Fruit fly (Drosophila melanogaster) whole organism, prepupa: Measurements from ENCODE around the gene CG9400.

Source experiments
- Blimp-1 ChIP-seq: fragments of 200-800 bp; sonication (Bioruptor generic); optimal IDR thresholded peaks from 3 replicates; lab custom pipeline; 2017; ENCODE audit warnings: missing biosample characterization, missing genetic modification characterization, mild to moderate bottlenecking, moderate library complexity, missing genetic modification reagents
- CG10631 ChIP-seq: fragments of 200-800 bp; sonication (Bioruptor generic); optimal IDR thresholded peaks from 2 replicates; lab custom pipeline; 2016; ENCODE audit warnings: missing biosample characterization, missing genetic modification characterization
- CG10669 ChIP-seq: fragments of 200-800 bp; sonication (Bioruptor generic); optimal IDR thresholded peaks from 3 replicates; lab custom pipeline; 2018; ENCODE audit warnings: missing biosample characterization, mild to moderate bottlenecking, missing genetic modification characterization, moderate library complexity
- CG11294 ChIP-seq: fragments of 200-800 bp; sonication (Bioruptor generic); IDR thresholded peaks from 2 replicates; pipeline ENCODE4 v1.3.6; 2022; ENCODE audit warnings: missing biosample characterization, missing genetic modification characterization
- CG11762 ChIP-seq: fragments of 200-800 bp; sonication (Bioruptor generic); optimal IDR thresholded peaks from 3 replicates; lab custom pipeline; 2016; ENCODE audit warnings: missing biosample characterization, missing genetic modification characterization; ENCODE audit not compliant: insufficient read depth
- CG15336 ChIP-seq: fragments of 200-800 bp; sonication (Bioruptor generic); IDR thresholded peaks from 2 replicates; pipeline ENCODE4 v1.3.6; 2022; ENCODE audit warnings: missing biosample characterization, missing genetic modification characterization
- CG1621 ChIP-seq: fragments of 200-800 bp; sonication (Bioruptor generic); optimal IDR thresholded peaks from 3 replicates; lab custom pipeline; 2018; ENCODE audit warnings: missing biosample characterization, mild to moderate bottlenecking, missing genetic modification characterization
- CG3032 ChIP-seq: fragments of 200-800 bp; optimal IDR thresholded peaks from 2 replicates; lab custom pipeline; 2019; ENCODE audit warnings: missing biosample characterization, mild to moderate bottlenecking, missing genetic modification characterization, moderate library complexity
- CG31627 ChIP-seq: fragments of 200-800 bp; sonication (Bioruptor generic); optimal IDR thresholded peaks from 3 replicates; lab custom pipeline; 2016; ENCODE audit warnings: missing biosample characterization, missing genetic modification characterization
- CG32006 ChIP-seq: fragments of 200-800 bp; sonication (Bioruptor generic); optimal IDR thresholded peaks from 3 replicates; lab custom pipeline; 2017; ENCODE audit warnings: missing biosample characterization, mild to moderate bottlenecking, missing genetic modification characterization
- CG34406 ChIP-seq: fragments of 200-800 bp; sonication (Bioruptor generic); optimal IDR thresholded peaks from 3 replicates; lab custom pipeline; 2016; ENCODE audit warnings: missing biosample characterization, missing genetic modification characterization
- CG6163 ChIP-seq: fragments of 200-800 bp; sonication (Bioruptor generic); IDR thresholded peaks from 3 replicates; pipeline ENCODE4 v1.3.6; 2022; ENCODE audit warnings: missing biosample characterization, missing genetic modification characterization
- CG6276 ChIP-seq: fragments of 200-800 bp; sonication (Bioruptor generic); optimal IDR thresholded peaks from 2 replicates; lab custom pipeline; 2017; ENCODE audit warnings: missing biosample characterization, mild to moderate bottlenecking, missing genetic modification characterization
- CG6792 ChIP-seq: fragments of 200-800 bp; sonication (Bioruptor generic); optimal IDR thresholded peaks from 3 replicates; lab custom pipeline; 2016; ENCODE audit warnings: missing biosample characterization, missing genetic modification characterization
- CG6808 ChIP-seq: fragments of 200-800 bp; sonication (Bioruptor generic); optimal IDR thresholded peaks from 3 replicates; lab custom pipeline; 2017; ENCODE audit warnings: missing biosample characterization, missing genetic modification characterization, mild to moderate bottlenecking, moderate library complexity, missing genetic modification reagents
- CG7368 ChIP-seq: fragments of 200-800 bp; sonication (Bioruptor generic); optimal IDR thresholded peaks from 3 replicates; lab custom pipeline; 2016; ENCODE audit warnings: missing biosample characterization, missing genetic modification characterization
- CG8119 ChIP-seq: fragments of 200-800 bp; sonication (Bioruptor generic); IDR thresholded peaks from 3 replicates; pipeline ENCODE4 v1.3.6; 2022; ENCODE audit warnings: missing biosample characterization, missing genetic modification characterization
- CG8319 ChIP-seq: fragments of 200-800 bp; sonication (Bioruptor generic); optimal IDR thresholded peaks from 3 replicates; lab custom pipeline; 2016; ENCODE audit warnings: missing biosample characterization, missing genetic modification characterization
- CG8632 ChIP-seq: fragments of 200-800 bp; sonication (Bioruptor generic); optimal IDR thresholded peaks from 3 replicates; lab custom pipeline; 2016; ENCODE audit warnings: missing biosample characterization, missing genetic modification characterization
- CG9139 ChIP-seq: fragments of 200-800 bp; sonication (Bioruptor generic); optimal IDR thresholded peaks from 3 replicates; lab custom pipeline; 2017; ENCODE audit warnings: missing biosample characterization, mild to moderate bottlenecking, missing genetic modification characterization
- Eip75B ChIP-seq: fragments of 200-800 bp; sonication (Bioruptor generic); optimal IDR thresholded peaks from 3 replicates; lab custom pipeline; 2016; ENCODE audit warnings: missing biosample characterization, missing genetic modification characterization
- Eip93F ChIP-seq: fragments of 200-800 bp; sonication (Bioruptor generic); optimal IDR thresholded peaks from 2 replicates; lab custom pipeline; 2016; ENCODE audit warnings: missing biosample characterization, mild to moderate bottlenecking, missing genetic modification characterization
- Ets21C ChIP-seq: fragments of 200-800 bp; sonication (Bioruptor generic); optimal IDR thresholded peaks from 3 replicates; lab custom pipeline; 2016; ENCODE audit warnings: missing biosample characterization, missing genetic modification characterization
- Ets96B ChIP-seq: fragments of 200-800 bp; optimal IDR thresholded peaks from 2 replicates; lab custom pipeline; 2019; ENCODE audit warnings: missing biosample characterization, mild to moderate bottlenecking, missing genetic modification characterization, moderate library complexity
- Gug ChIP-seq: fragments of 200-800 bp; sonication (Bioruptor generic); IDR thresholded peaks from 2 replicates; pipeline ENCODE4 v1.3.6; 2022; ENCODE audit warnings: missing biosample characterization, missing genetic modification characterization
- Hr38 ChIP-seq: sonication (Bioruptor generic); optimal IDR thresholded peaks from 2 replicates; lab custom pipeline; 2016; ENCODE audit warnings: missing biosample characterization, missing genetic modification characterization
- Hr4 ChIP-seq: fragments of 200-800 bp; sonication (Bioruptor generic); optimal IDR thresholded peaks from 3 replicates; lab custom pipeline; 2016; ENCODE audit warnings: missing biosample characterization, missing genetic modification characterization
- Met ChIP-seq: fragments of 200-800 bp; sonication (Bioruptor generic); optimal IDR thresholded peaks from 3 replicates; lab custom pipeline; 2016; ENCODE audit warnings: missing biosample characterization, missing genetic modification characterization
- OdsH ChIP-seq: fragments of 200-800 bp; sonication (Bioruptor generic); optimal IDR thresholded peaks from 3 replicates; lab custom pipeline; 2016; ENCODE audit warnings: missing biosample characterization, missing genetic modification characterization
- Smox ChIP-seq: fragments of 200-800 bp; sonication (Bioruptor generic); optimal IDR thresholded peaks from 3 replicates; lab custom pipeline; 2016; ENCODE audit warnings: missing biosample characterization, missing genetic modification characterization
- Sox102F ChIP-seq: fragments of 200-800 bp; sonication (Bioruptor generic); optimal IDR thresholded peaks from 2 replicates; lab custom pipeline; 2016; ENCODE audit warnings: missing biosample characterization, mild to moderate bottlenecking, missing genetic modification characterization
- Sox14 ChIP-seq: fragments of 200-800 bp; sonication (Bioruptor generic); optimal IDR thresholded peaks from 3 replicates; lab custom pipeline; 2016; ENCODE audit warnings: missing biosample characterization, missing genetic modification characterization
- Sox15 ChIP-seq: fragments of 200-800 bp; sonication (Bioruptor generic); optimal IDR thresholded peaks from 3 replicates; lab custom pipeline; 2016; ENCODE audit warnings: missing biosample characterization, missing genetic modification characterization
- achi ChIP-seq: fragments of 200-800 bp; sonication (Bioruptor generic); optimal IDR thresholded peaks from 3 replicates; lab custom pipeline; 2016; ENCODE audit warnings: missing biosample characterization, missing genetic modification characterization
- acj6 ChIP-seq: fragments of 200-800 bp; sonication (Bioruptor generic); optimal IDR thresholded peaks from 3 replicates; lab custom pipeline; 2016; ENCODE audit warnings: missing biosample characterization, missing genetic modification characterization
- cyc ChIP-seq: fragments of 200-800 bp; sonication (Bioruptor generic); optimal IDR thresholded peaks from 3 replicates; lab custom pipeline; 2016; ENCODE audit warnings: missing biosample characterization, missing genetic modification characterization
- dac ChIP-seq: fragments of 200-800 bp; sonication (Bioruptor generic); optimal IDR thresholded peaks from 2 replicates; lab custom pipeline; 2017; ENCODE audit warnings: missing biosample characterization, mild to moderate bottlenecking, missing genetic modification characterization
- dsx ChIP-seq: fragments of 200-800 bp; optimal IDR thresholded peaks from 3 replicates; lab custom pipeline; 2019; ENCODE audit warnings: missing biosample characterization, mild to moderate bottlenecking, missing genetic modification characterization, moderate library complexity; ENCODE audit not compliant: poor library complexity, severe bottlenecking
- esn ChIP-seq: fragments of 200-800 bp; sonication (Bioruptor generic); optimal IDR thresholded peaks from 2 replicates; lab custom pipeline; 2016; ENCODE audit warnings: missing biosample characterization, mild to moderate bottlenecking, missing genetic modification characterization, moderate library complexity
- fd59A ChIP-seq: fragments of 200-800 bp; sonication (Bioruptor generic); optimal IDR thresholded peaks from 2 replicates; lab custom pipeline; 2017; ENCODE audit warnings: missing biosample characterization, mild to moderate bottlenecking, missing genetic modification characterization, missing genetic modification reagents
- fd85E ChIP-seq: fragments of 200-800 bp; sonication (Bioruptor generic); optimal IDR thresholded peaks from 3 replicates; lab custom pipeline; 2016; ENCODE audit warnings: missing biosample characterization, missing genetic modification characterization
- fkh ChIP-seq: fragments of 200-800 bp; sonication (Bioruptor generic); optimal IDR thresholded peaks from 3 replicates; lab custom pipeline; 2017; ENCODE audit warnings: missing biosample characterization, mild to moderate bottlenecking, missing genetic modification characterization, moderate library complexity
- lz ChIP-seq: fragments of 200-800 bp; sonication (Bioruptor generic); optimal IDR thresholded peaks from 3 replicates; lab custom pipeline; 2016; ENCODE audit warnings: missing biosample characterization, missing genetic modification characterization
- net ChIP-seq: fragments of 200-800 bp; sonication (Bioruptor generic); optimal IDR thresholded peaks from 3 replicates; lab custom pipeline; 2016; ENCODE audit warnings: missing biosample characterization, missing genetic modification characterization
- pdm3 ChIP-seq: fragments of 200-800 bp; sonication (Bioruptor generic); optimal IDR thresholded peaks from 3 replicates; lab custom pipeline; 2016; ENCODE audit warnings: missing biosample characterization, missing genetic modification characterization
- salr ChIP-seq, 2 experiments: fragments of 200-800 bp; sonication (Bioruptor generic); optimal IDR thresholded peaks; 3 replicates each; lab custom pipeline; 2016 to 2018; ENCODE audit warnings: missing biosample characterization in 2 of 2, missing genetic modification characterization in 2 of 2, mild to moderate bottlenecking in 1 of 2
- spab ChIP-seq: fragments of 200-800 bp; sonication (Bioruptor generic); optimal IDR thresholded peaks from 2 replicates; lab custom pipeline; 2017; ENCODE audit warnings: missing biosample characterization, mild to moderate bottlenecking, missing genetic modification characterization, missing genetic modification reagents
- ss ChIP-seq, 2 experiments: fragments of 200-800 bp; sonication (Bioruptor generic); optimal IDR thresholded peaks; 2 replicates in 1 of 2; 3 replicates in 1 of 2; lab custom pipeline; 2017 to 2018; ENCODE audit warnings: mild to moderate bottlenecking in 2 of 2, missing biosample characterization in 2 of 2, missing genetic modification characterization in 2 of 2, moderate library complexity in 1 of 2
- svp ChIP-seq: fragments of 200-800 bp; sonication (Bioruptor generic); peaks from one replicate; lab custom pipeline; 2016; ENCODE audit warnings: missing biosample characterization, missing genetic modification characterization
- topi ChIP-seq: fragments of 200-800 bp; sonication (Bioruptor generic); optimal IDR thresholded peaks from 3 replicates; lab custom pipeline; 2016; ENCODE audit warnings: missing biosample characterization, missing genetic modification characterization
- vri ChIP-seq: fragments of 200-800 bp; sonication (Bioruptor generic); optimal IDR thresholded peaks from 3 replicates; lab custom pipeline; 2016; ENCODE audit warnings: missing biosample characterization, mild to moderate bottlenecking, missing genetic modification characterization

The CG9400 gene

DNA sequence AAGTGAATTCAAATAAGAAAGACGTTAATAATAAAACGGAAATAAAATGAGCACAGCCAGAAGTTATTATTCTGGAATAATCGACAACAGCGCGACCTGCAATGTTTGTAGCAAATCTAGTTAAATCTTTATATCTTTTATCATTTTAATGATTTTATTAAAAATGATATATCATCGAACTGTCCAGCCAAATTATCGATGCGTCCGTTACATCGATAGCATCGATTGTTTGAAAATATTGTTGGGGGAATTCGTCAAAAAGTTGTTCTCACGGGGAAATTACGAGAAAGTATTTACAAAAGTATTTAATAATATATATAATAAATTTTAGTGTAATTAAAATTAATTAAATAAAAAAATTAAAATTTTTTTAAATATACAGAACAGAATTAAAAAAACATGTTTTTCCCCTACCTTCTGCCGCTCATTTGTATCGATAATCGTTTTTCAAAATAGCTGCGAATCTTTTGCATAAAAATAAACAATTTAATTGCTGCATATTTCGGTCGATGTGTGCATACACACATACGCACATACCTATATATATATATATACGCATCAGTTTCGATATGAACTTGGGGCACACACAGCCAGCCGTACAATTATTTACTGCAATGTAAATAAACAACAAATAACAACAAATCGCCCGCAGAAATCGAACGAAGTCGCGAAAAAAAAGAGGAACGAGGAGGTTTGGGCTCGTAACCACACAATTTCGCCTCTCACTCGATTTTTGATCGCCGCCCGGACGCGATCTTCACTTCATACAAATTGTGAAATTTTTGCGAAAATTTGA lies 46.1 kb downstream of the CG9400 start, which contains the start of gene CG32599:
Gene CG32599 (plus strand): TSS at position 746 of the 796 bp plus-strand sequence.
- TF ChIP-seq Eip75B (GFP tag; lab: Kevin White, UChicago) (no peak), acj6 (GFP tag; lab: Kevin White, UChicago) (peak; percentile 11), Blimp-1 (GFP tag; lab: Kevin White, UChicago) (no peak), fkh (GFP tag; lab: Kevin White, UChicago) (no peak), lz (GFP tag; lab: Kevin White, UChicago) (no peak), CG7368 (GFP tag; lab: Kevin White, UChicago) (no peak), CG11294 (GFP tag; lab: Robert Waterston, UW) (no peak), ss (GFP tag; optimal IDR thresholded peaks at IDR 0.05; lab: Kevin White, UChicago) (no peak), CG11762 (no peak), svp (no peak), salr (GFP tag; optimal IDR thresholded peaks at IDR 0.05; lab: Kevin White, UChicago) (no peak), CG8319 (no peak), pdm3 (GFP tag; lab: Kevin White, UChicago) (no peak), esn (GFP tag; lab: Kevin White, UChicago) (no peak), dsx (GFP tag; lab: Kevin White, UChicago) (no peak), CG31627 (GFP tag; lab: Kevin White, UChicago) (no peak), Eip93F (GFP tag; lab: Kevin White, UChicago) (peak; percentile 4), spab (GFP tag; lab: Kevin White, UChicago) (no peak), CG8632 (GFP tag; lab: Kevin White, UChicago) (peak; percentile 19), Sox102F (no peak), OdsH (GFP tag; lab: Kevin White, UChicago) (peak; percentile 3), fd59A (no peak), CG34406 (no peak), Hr38 (no peak), Smox (GFP tag; lab: Kevin White, UChicago) (peak; percentile 1), Hr4 (GFP tag; lab: Kevin White, UChicago) (no peak), CG1621 (no peak), CG10669 (GFP tag; lab: Kevin White, UChicago) (no peak), Ets21C (no peak), CG9139 (GFP tag; lab: Kevin White, UChicago) (no peak), CG6163 (peak; percentile 41; the same call in 1 of the 3 replicates), Sox14 (GFP tag; lab: Kevin White, UChicago) (no peak), vri (GFP tag; lab: Kevin White, UChicago) (no peak), CG6276 (GFP tag; lab: Kevin White, UChicago) (no peak), net (no peak), Ets96B (tag; lab: Kevin White, UChicago) (peak; percentile 14), Met (GFP tag; lab: Kevin White, UChicago) (no peak), CG32006 (GFP tag; lab: Kevin White, UChicago) (no peak), topi (no peak), CG15336 (no peak), CG6808 (no peak), Gug (GFP tag; lab: Robert Waterston, UW) (no peak), Sox15 (GFP tag; lab: Kevin White, UChicago) (no peak), CG3032 (peak; percentile 23), dac (GFP tag; lab: Kevin White, UChicago) (no peak), cyc (no peak), fd85E (GFP tag; lab: Kevin White, UChicago) (no peak), achi (GFP tag; lab: Kevin White, UChicago) (peak; percentile 15), CG6792 (GFP tag; lab: Kevin White, UChicago) (peak; percentile 13), CG8119 (GFP tag; lab: Robert Waterston, UW) (no peak), CG10631 (GFP tag; lab: Kevin White, UChicago) (peak; percentile 36)
